Fruit fly (Drosophila melanogaster) whole organism, embryonic: ENCODE results near the gene Tsf2.
A peak's percentile ranks its signal among the peaks of the same experiment; 100 is the strongest.

ENCODE experiments used
- B-H1 ChIP-seq: fragments of 200-800 bp; sonication (Bioruptor generic); IDR thresholded peaks from 3 replicates; pipeline ENCODE4 v1.3.6; 2022; ENCODE audit warnings: missing biosample characterization, missing genetic modification characterization
- CG10147 ChIP-seq: fragments of 200-800 bp; sonication (Bioruptor generic); optimal IDR thresholded peaks from 2 replicates; lab custom pipeline; 2019; ENCODE audit warnings: missing biosample characterization, mild to moderate bottlenecking, missing genetic modification characterization, moderate library complexity
- CG1024 ChIP-seq: fragments of 200-800 bp; sonication (Bioruptor generic); IDR thresholded peaks from 2 replicates; pipeline ENCODE4 v1.3.6; 2022; ENCODE audit warnings: missing biosample characterization, missing genetic modification characterization
- CG10366 ChIP-seq: fragments of 200-800 bp; sonication (Bioruptor generic); IDR thresholded peaks from 2 replicates; pipeline ENCODE4 v1.3.6; 2022; ENCODE audit warnings: missing biosample characterization, missing genetic modification characterization
- CG10543 ChIP-seq: fragments of 200-800 bp; sonication (Bioruptor generic); optimal IDR thresholded peaks from 3 replicates; lab custom pipeline; 2017; ENCODE audit warnings: missing biosample characterization, mild to moderate bottlenecking, missing genetic modification characterization, moderate library complexity
- CG11504 ChIP-seq: fragments of 200-800 bp; sonication (Bioruptor generic); optimal IDR thresholded peaks from 3 replicates; lab custom pipeline; 2019; ENCODE audit warnings: missing biosample characterization, mild to moderate bottlenecking, missing genetic modification characterization, moderate library complexity
- CG12155 ChIP-seq: fragments of 200-800 bp; sonication (Bioruptor generic); optimal IDR thresholded peaks from 3 replicates; lab custom pipeline; 2016; ENCODE audit warnings: missing biosample characterization, missing genetic modification characterization
- CG15011 ChIP-seq: fragments of 200-800 bp; sonication (Bioruptor generic); optimal IDR thresholded peaks from 3 replicates; lab custom pipeline; 2018; ENCODE audit warnings: missing biosample characterization, mild to moderate bottlenecking, missing genetic modification characterization
- CG16779 ChIP-seq: fragments of 200-800 bp; sonication (Bioruptor generic); IDR thresholded peaks from 2 replicates; pipeline ENCODE4 v1.3.6; 2022; ENCODE audit warnings: missing biosample characterization, missing genetic modification characterization
- CG16813 ChIP-seq: fragments of 200-800 bp; sonication (Bioruptor generic); IDR thresholded peaks from 3 replicates; pipeline ENCODE4 v1.3.6; 2022; ENCODE audit warnings: missing biosample characterization, missing genetic modification characterization; ENCODE audit not compliant: partially characterized antibody
- CG16863 ChIP-seq: fragments of 200-800 bp; sonication (Bioruptor generic); optimal IDR thresholded peaks from 3 replicates; lab custom pipeline; 2016; ENCODE audit warnings: missing biosample characterization, missing genetic modification characterization
- CG18619 ChIP-seq: fragments of 200-800 bp; sonication (Bioruptor generic); optimal IDR thresholded peaks from 3 replicates; lab custom pipeline; 2017; ENCODE audit warnings: missing biosample characterization, mild to moderate bottlenecking, missing genetic modification characterization
- CG18764 ChIP-seq: fragments of 200-800 bp; sonication (Bioruptor generic); optimal IDR thresholded peaks from 3 replicates; lab custom pipeline; 2016; ENCODE audit warnings: missing biosample characterization, missing genetic modification characterization
- CG4404 ChIP-seq: fragments of 200-800 bp; sonication (Bioruptor generic); IDR thresholded peaks from 2 replicates; pipeline ENCODE4 v1.3.6; 2022; ENCODE audit warnings: missing biosample characterization, missing genetic modification characterization
- CG6175 ChIP-seq: fragments of 200-800 bp; sonication (Bioruptor generic); IDR thresholded peaks from 3 replicates; pipeline ENCODE4 v1.3.6; 2022; ENCODE audit warnings: missing biosample characterization, missing genetic modification characterization
- CG6683 ChIP-seq: fragments of 200-800 bp; sonication (Bioruptor generic); optimal IDR thresholded peaks from 2 replicates; lab custom pipeline; 2017; ENCODE audit warnings: missing biosample characterization, mild to moderate bottlenecking, missing genetic modification characterization, missing genetic modification reagents
- CG8281 ChIP-seq: fragments of 200-800 bp; sonication (Bioruptor generic); optimal IDR thresholded peaks from 2 replicates; lab custom pipeline; 2018; ENCODE audit warnings: missing biosample characterization, mild to moderate bottlenecking, missing genetic modification characterization, moderate library complexity
- CG9797 ChIP-seq: fragments of 200-800 bp; sonication (Bioruptor generic); optimal IDR thresholded peaks from 3 replicates; lab custom pipeline; 2018; ENCODE audit warnings: missing biosample characterization, mild to moderate bottlenecking, missing genetic modification characterization
- CoRest ChIP-seq: fragments of 200-800 bp; sonication (Bioruptor generic); optimal IDR thresholded peaks from 3 replicates; lab custom pipeline; 2018; ENCODE audit warnings: missing biosample characterization, mild to moderate bottlenecking, missing genetic modification characterization, moderate library complexity
- Dbx ChIP-seq: fragments of 200-800 bp; sonication (Bioruptor generic); IDR thresholded peaks from 3 replicates; pipeline ENCODE4 v1.3.6; 2022; ENCODE audit warnings: missing biosample characterization, missing genetic modification characterization
- HLH4C ChIP-seq: fragments of 200-800 bp; sonication (Bioruptor generic); IDR thresholded peaks from 3 replicates; pipeline ENCODE4 v1.3.6; 2022; ENCODE audit warnings: missing biosample characterization, missing genetic modification characterization; ENCODE audit not compliant: partially characterized antibody
- HLH54F ChIP-seq: fragments of 200-800 bp; sonication (Bioruptor generic); optimal IDR thresholded peaks from 3 replicates; lab custom pipeline; 2016; ENCODE audit warnings: missing biosample characterization, missing genetic modification characterization
- MESR4 ChIP-seq: fragments of 200-800 bp; sonication (Bioruptor generic); optimal IDR thresholded peaks from 2 replicates; lab custom pipeline; 2018; ENCODE audit warnings: missing biosample characterization, mild to moderate bottlenecking, missing genetic modification characterization, moderate library complexity
- Med ChIP-seq: fragments of 200-800 bp; sonication (Bioruptor generic); peaks from one replicate; lab custom pipeline; 2016; ENCODE audit warnings: missing biosample characterization, missing genetic modification characterization, mild to moderate bottlenecking, inconsistent platforms, moderate library complexity
- Neu2 ChIP-seq: fragments of 200-800 bp; sonication (Bioruptor generic); optimal IDR thresholded peaks from 3 replicates; lab custom pipeline; 2016; ENCODE audit warnings: missing biosample characterization, missing genetic modification characterization, borderline replicate concordance
- Scr ChIP-seq: fragments of 200-800 bp; sonication (Bioruptor generic); IDR thresholded peaks from 2 replicates; pipeline ENCODE4 v1.3.6; 2022; ENCODE audit warnings: missing biosample characterization, missing genetic modification characterization; ENCODE audit not compliant: partially characterized antibody
- Sry-β ChIP-seq: fragments of 200-800 bp; sonication (Bioruptor generic); optimal IDR thresholded peaks from 2 replicates; lab custom pipeline; 2018; ENCODE audit warnings: missing biosample characterization, mild to moderate bottlenecking, missing genetic modification characterization, moderate library complexity
- abd-A ChIP-seq: fragments of 200-800 bp; sonication (Bioruptor generic); optimal IDR thresholded peaks from 3 replicates; lab custom pipeline; 2019; ENCODE audit warnings: missing biosample characterization, mild to moderate bottlenecking, missing genetic modification characterization, moderate library complexity
- al ChIP-seq: fragments of 200-800 bp; sonication (Bioruptor generic); IDR thresholded peaks from 2 replicates; pipeline ENCODE4 v1.3.6; 2022; ENCODE audit warnings: missing biosample characterization, missing genetic modification characterization
- br ChIP-seq: fragments of >200 bp; optimal IDR thresholded peaks from 2 replicates; lab custom pipeline; 2017
- cad ChIP-seq: fragments of >200 bp; optimal IDR thresholded peaks from 2 replicates; lab custom pipeline; 2017; ENCODE audit warnings: missing biosample characterization, missing genetic modification characterization
- caup ChIP-seq: fragments of 200-800 bp; sonication (Bioruptor generic); optimal IDR thresholded peaks from 3 replicates; lab custom pipeline; 2017; ENCODE audit warnings: missing biosample characterization, mild to moderate bottlenecking, missing genetic modification characterization, moderate library complexity; ENCODE audit not compliant: severe bottlenecking
- chinmo ChIP-seq: fragments of 200-800 bp; sonication (Bioruptor generic); IDR thresholded peaks from 4 replicates; pipeline ENCODE4 v1.3.6; 2022; ENCODE audit warnings: missing biosample characterization, missing genetic modification characterization; ENCODE audit not compliant: partially characterized antibody
- corto ChIP-seq: fragments of 200-800 bp; sonication (Bioruptor generic); optimal IDR thresholded peaks from 2 replicates; lab custom pipeline; 2016; ENCODE audit warnings: missing biosample characterization, mild to moderate bottlenecking, missing genetic modification characterization, moderate library complexity
- crc ChIP-seq: fragments of 200-800 bp; sonication (Bioruptor generic); optimal IDR thresholded peaks from 2 replicates; lab custom pipeline; 2016; ENCODE audit warnings: missing biosample characterization, missing genetic modification characterization
- dmrt11E ChIP-seq: fragments of 200-800 bp; sonication (Bioruptor generic); optimal IDR thresholded peaks from 3 replicates; lab custom pipeline; 2018; ENCODE audit warnings: missing biosample characterization, mild to moderate bottlenecking, missing genetic modification characterization, moderate library complexity
- dysf ChIP-seq: fragments of 200-800 bp; sonication (Bioruptor generic); IDR thresholded peaks from 3 replicates; pipeline ENCODE4 v1.3.6; 2022; ENCODE audit warnings: missing biosample characterization, missing genetic modification characterization
- fd3F ChIP-seq: fragments of 200-800 bp; sonication (Bioruptor generic); optimal IDR thresholded peaks from 2 replicates; lab custom pipeline; 2018; ENCODE audit warnings: missing biosample characterization, mild to moderate bottlenecking, missing genetic modification characterization, moderate library complexity
- grau ChIP-seq: fragments of 200-800 bp; optimal IDR thresholded peaks from 3 replicates; lab custom pipeline; 2019; ENCODE audit warnings: missing biosample characterization, mild to moderate bottlenecking, missing genetic modification characterization, moderate library complexity
- lola ChIP-seq, 3 experiments: fragments of >200 bp in 2 of 3; fragments of 200-800 bp in 1 of 3; sonication (Bioruptor generic) in 1 of 3; optimal IDR thresholded peaks; 2 replicates each; lab custom pipeline; 2017 to 2019; ENCODE audit warnings: missing biosample characterization in 3 of 3, missing genetic modification characterization in 3 of 3, mild to moderate bottlenecking in 1 of 3, moderate library complexity in 1 of 3
- mam ChIP-seq: fragments of 200-800 bp; sonication (Bioruptor generic); optimal IDR thresholded peaks from 3 replicates; lab custom pipeline; 2016; ENCODE audit warnings: missing biosample characterization, missing genetic modification characterization
- nerfin-2 ChIP-seq: fragments of 200-800 bp; sonication (Bioruptor generic); IDR thresholded peaks from 2 replicates; pipeline ENCODE4 v1.3.6; 2022; ENCODE audit warnings: missing biosample characterization, missing genetic modification characterization; ENCODE audit not compliant: partially characterized antibody
- pita ChIP-seq: fragments of 200-800 bp; sonication (Bioruptor generic); optimal IDR thresholded peaks from 2 replicates; lab custom pipeline; 2017; ENCODE audit warnings: missing biosample characterization, mild to moderate bottlenecking, missing genetic modification characterization
- rib ChIP-seq: fragments of 200-800 bp; sonication (Bioruptor generic); IDR thresholded peaks from 2 replicates; pipeline ENCODE4 v1.3.6; 2022; ENCODE audit warnings: missing biosample characterization, missing genetic modification characterization
- seq ChIP-seq: fragments of 200-800 bp; sonication (Bioruptor generic); IDR thresholded peaks from 2 replicates; pipeline ENCODE4 v1.3.6; 2022; ENCODE audit warnings: missing biosample characterization, missing genetic modification characterization
- slp2 ChIP-seq: fragments of 200-800 bp; sonication (Bioruptor generic); optimal IDR thresholded peaks from 2 replicates; lab custom pipeline; 2016; ENCODE audit warnings: missing biosample characterization, missing genetic modification characterization
- toy ChIP-seq: fragments of 200-800 bp; sonication (Bioruptor generic); IDR thresholded peaks from 2 replicates; pipeline ENCODE4 v1.3.6; 2022; ENCODE audit warnings: missing biosample characterization, missing genetic modification characterization
- vvl ChIP-seq: fragments of 200-800 bp; sonication (Bioruptor generic); IDR thresholded peaks from 2 replicates; pipeline ENCODE4 v1.3.6; 2022; ENCODE audit warnings: missing biosample characterization, missing genetic modification characterization
- zfh2 ChIP-seq: fragments of 200-800 bp; sonication (Bioruptor generic); optimal IDR thresholded peaks from 2 replicates; lab custom pipeline; 2016; ENCODE audit warnings: missing biosample characterization, missing genetic modification characterization

Tsf2 gene

DNA sequence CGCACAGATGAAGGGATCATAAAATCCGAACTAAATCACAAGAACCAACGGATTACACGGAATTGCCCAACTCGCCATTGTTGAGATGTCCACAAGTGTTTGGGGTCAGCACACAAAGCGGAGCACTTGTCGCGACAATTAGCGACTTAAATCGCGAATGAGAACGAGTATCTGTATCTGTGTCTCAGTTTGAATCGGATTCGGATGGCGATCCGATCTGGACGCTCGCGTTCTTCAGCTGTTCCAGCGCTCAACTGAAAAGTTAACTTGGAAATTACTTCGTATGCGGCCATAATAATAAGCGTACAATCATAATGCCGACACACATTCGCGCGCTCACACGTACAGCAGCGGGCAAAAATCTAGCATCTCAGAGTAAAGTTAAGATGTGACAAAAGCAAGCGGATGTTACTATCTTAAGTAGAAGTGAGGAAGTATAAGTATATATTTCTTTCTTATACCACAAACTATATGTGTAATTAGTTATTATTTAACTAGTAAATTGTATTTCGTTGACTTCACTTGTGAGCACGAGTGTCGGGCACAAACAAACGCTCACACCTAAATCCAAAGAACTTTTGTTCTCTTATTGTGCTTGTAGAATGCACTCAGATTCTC lies 43.0 kb downstream of the Tsf2 start, which contains the start of gene CG10660 (continued):
- TF ChIP-seq slp2 (GFP tag; lab: Kevin White, UChicago) (peak; percentile 68), nerfin-2 (GFP tag; lab: Robert Waterston, UW) (no peak), lola (GFP tag; optimal IDR thresholded peaks at IDR 0.05; lab: Kevin White, UChicago) (peak in 1 of 3 experiments; percentile 86), CG1024 (GFP tag; lab: Robert Waterston, UW) (peak; percentile 86), CG10543 (GFP tag; lab: Kevin White, UChicago) (peak; percentile 36), CG6175 (0 out of 3 replicates have a peak, but pooled peaks have one; percentile 14), CG12155 (GFP tag; lab: Kevin White, UChicago) (peak; percentile 79), mam (peak; percentile 72), Med (GFP tag; lab: Kevin White, UChicago) (peak; percentile 95), CG18764 (GFP tag; lab: Kevin White, UChicago) (peak; percentile 67), MESR4 (peak; percentile 39), vvl (peak; percentile 96), seq (GFP tag; lab: Robert Waterston, UW) (peak; percentile 88), dmrt11E (tag; lab: Kevin White, UChicago) (peak; percentile 77), zfh2 (GFP tag; lab: Kevin White, UChicago) (peak; percentile 55), CoRest (tag; lab: Kevin White, UChicago) (peak; percentile 87), CG10147 (peak; percentile 75), CG16813 (GFP tag; lab: Robert Waterston, UW) (no peak), CG10366 (GFP tag; lab: Robert Waterston, UW) (peak; percentile 88), Sry-β (peak; percentile 37), CG11504 (tag; lab: Kevin White, UChicago) (peak; percentile 93), Neu2 (GFP tag; lab: Kevin White, UChicago) (no peak), HLH4C (GFP tag; lab: Robert Waterston, UW) (no peak), Dbx (GFP tag; lab: Robert Waterston, UW) (peak; percentile 74), fd3F (GFP tag; lab: Kevin White, UChicago) (peak; percentile 76), B-H1 (GFP tag; lab: Robert Waterston, UW) (peak; percentile 85), HLH54F (GFP tag; lab: Kevin White, UChicago) (peak; percentile 62), dysf (GFP tag; lab: Robert Waterston, UW) (peak; percentile 89), br (lab: Kevin White, UChicago) (no peak), CG15011 (peak; percentile 79), CG8281 (tag; lab: Kevin White, UChicago) (peak; percentile 58), CG6683 (GFP tag; lab: Kevin White, UChicago) (peak; percentile 56), chinmo (GFP tag; lab: Robert Waterston, UW) (no peak), pita (no peak), caup (GFP tag; lab: Kevin White, UChicago) (peak; percentile 78), CG16779 (GFP tag; lab: Robert Waterston, UW) (0 out of 2 replicates have a peak, but pooled peaks have one; percentile 55), CG4404 (GFP tag; lab: Robert Waterston, UW) (peak; percentile 40; the same call in 1 of the 2 replicates), rib (GFP tag; lab: Robert Waterston, UW) (0 out of 2 replicates have a peak, but pooled peaks have one; percentile 16), abd-A (tag; lab: Kevin White, UChicago) (no peak), al (GFP tag; lab: Robert Waterston, UW) (peak; percentile 37; the same call in 1 of the 2 replicates), grau (tag; lab: Kevin White, UChicago) (peak; percentile 88), CG16863 (GFP tag; lab: Kevin White, UChicago) (peak; percentile 74), CG18619 (peak; percentile 84), CG9797 (peak; percentile 13), corto (GFP tag; lab: Kevin White, UChicago) (peak; percentile 83), toy (GFP tag; lab: Robert Waterston, UW) (0 out of 2 replicates have a peak, but pooled peaks have one; percentile 44), crc (GFP tag; lab: Kevin White, UChicago) (peak; percentile 21), cad (GFP tag; lab: Kevin White, UChicago) (no peak), Scr (GFP tag; lab: Robert Waterston, UW) (no peak)
